Worm (Caenorhabditis elegans) whole organism, L2 larva: ENCODE data around the gene oac-1.

Source experiments
- F13H6.1 ChIP-seq: sonication (generic microtip); optimal IDR thresholded peaks from 2 replicates; lab custom pipeline; 2016; ENCODE audit warnings: missing genetic modification characterization, missing compliant biosample characterization
- R02D3.7 ChIP-seq: fragments of 150-350 bp; optimal IDR thresholded peaks from 2 replicates; lab custom pipeline; 2014; ENCODE audit warnings: missing biosample characterization, missing genetic modification characterization
- ZK546.5 ChIP-seq: sonication (generic microtip); optimal IDR thresholded peaks from 2 replicates; lab custom pipeline; 2017; ENCODE audit warnings: missing biosample characterization, missing genetic modification characterization
- alr-1 ChIP-seq: fragments of 150-350 bp; optimal IDR thresholded peaks from 2 replicates; lab custom pipeline; 2014; ENCODE audit warnings: missing biosample characterization, missing genetic modification characterization
- aly-2 ChIP-seq: fragments of 150-350 bp; optimal IDR thresholded peaks from 2 replicates; lab custom pipeline; 2014; ENCODE audit warnings: missing biosample characterization, missing genetic modification characterization
- ama-1 ChIP-seq: fragments of 150-350 bp; optimal IDR thresholded peaks from 2 replicates; lab custom pipeline; 2018; ENCODE audit warnings: inconsistent platforms
- ceh-16 ChIP-seq: fragments of 150-350 bp; optimal IDR thresholded peaks from 2 replicates; lab custom pipeline; 2014; ENCODE audit warnings: missing biosample characterization, missing genetic modification characterization
- ceh-82 ChIP-seq: fragments of 150-350 bp; optimal IDR thresholded peaks from 2 replicates; lab custom pipeline; 2014; ENCODE audit warnings: missing biosample characterization, missing genetic modification characterization
- crh-2 ChIP-seq: sonication (generic microtip); optimal IDR thresholded peaks from 2 replicates; lab custom pipeline; 2017; ENCODE audit warnings: missing biosample characterization, missing genetic modification characterization
- dmd-4 ChIP-seq: sonication (generic microtip); optimal IDR thresholded peaks from 2 replicates; lab custom pipeline; 2017; ENCODE audit warnings: missing biosample characterization, missing genetic modification characterization
- elt-1 ChIP-seq: fragments of 150-350 bp; optimal IDR thresholded peaks from 2 replicates; lab custom pipeline; 2014; ENCODE audit warnings: missing biosample characterization, missing genetic modification characterization
- fos-1 ChIP-seq: fragments of 150-350 bp; optimal IDR thresholded peaks from 2 replicates; lab custom pipeline; 2014; ENCODE audit warnings: missing biosample characterization, missing genetic modification characterization
- gmeb-1 ChIP-seq: fragments of 150-350 bp; optimal IDR thresholded peaks from 2 replicates; lab custom pipeline; 2014; ENCODE audit warnings: missing biosample characterization, missing genetic modification characterization
- lin-11 ChIP-seq: fragments of 150-350 bp; sonication (generic microtip); optimal IDR thresholded peaks from 2 replicates; lab custom pipeline; 2014; ENCODE audit warnings: missing biosample characterization, missing genetic modification characterization, inconsistent platforms, mixed read lengths
- lin-13 ChIP-seq: fragments of 150-350 bp; optimal IDR thresholded peaks from 2 replicates; lab custom pipeline; 2014; ENCODE audit warnings: missing biosample characterization, missing genetic modification reagents, missing genetic modification characterization
- lin-39 ChIP-seq: fragments of 150-350 bp; optimal IDR thresholded peaks from 2 replicates; lab custom pipeline; 2014; ENCODE audit warnings: missing biosample characterization, missing genetic modification reagents, missing genetic modification characterization
- lsy-2 ChIP-seq, 2 experiments: fragments of 150-350 bp in 1 of 2; sonication (generic microtip) in 1 of 2; optimal IDR thresholded peaks; 2 replicates each; lab custom pipeline; 2014 to 2017; ENCODE audit warnings: missing biosample characterization in 2 of 2, missing genetic modification characterization in 2 of 2
- mab-5 ChIP-seq: fragments of 150-350 bp; optimal IDR thresholded peaks from 2 replicates; lab custom pipeline; 2014; ENCODE audit warnings: missing biosample characterization, missing genetic modification characterization
- mbf-1 ChIP-seq: sonication (generic microtip); optimal IDR thresholded peaks from 2 replicates; lab custom pipeline; 2017; ENCODE audit warnings: missing biosample characterization, missing genetic modification characterization
- mdl-1 ChIP-seq, 2 experiments: fragments of 150-350 bp in 1 of 2; sonication (generic microtip) in 1 of 2; optimal IDR thresholded peaks; 2 replicates each; lab custom pipeline; 2017; ENCODE audit warnings: missing biosample characterization in 2 of 2, missing genetic modification characterization in 2 of 2
- nhr-10 ChIP-seq: sonication (generic microtip); optimal IDR thresholded peaks from 2 replicates; lab custom pipeline; 2017; ENCODE audit warnings: missing biosample characterization, missing genetic modification characterization
- nhr-11 ChIP-seq: fragments of 150-350 bp; optimal IDR thresholded peaks from 2 replicates; lab custom pipeline; 2014; ENCODE audit warnings: missing biosample characterization, missing genetic modification characterization
- nhr-12 ChIP-seq: fragments of 150-350 bp; optimal IDR thresholded peaks from 2 replicates; lab custom pipeline; 2014; ENCODE audit warnings: missing biosample characterization, missing genetic modification characterization
- nhr-129 ChIP-seq: fragments of 150-350 bp; optimal IDR thresholded peaks from 2 replicates; lab custom pipeline; 2014; ENCODE audit warnings: missing biosample characterization, missing genetic modification characterization
- nhr-21 ChIP-seq: fragments of 150-350 bp; optimal IDR thresholded peaks from 2 replicates; lab custom pipeline; 2014; ENCODE audit warnings: missing biosample characterization, missing genetic modification characterization
- nhr-23 ChIP-seq: fragments of 150-350 bp; optimal IDR thresholded peaks from 2 replicates; lab custom pipeline; 2014; ENCODE audit warnings: missing biosample characterization, missing genetic modification reagents, missing genetic modification characterization
- nhr-25 ChIP-seq: fragments of 150-350 bp; sonication (generic microtip); optimal IDR thresholded peaks from 3 replicates; lab custom pipeline; 2014; ENCODE audit warnings: missing biosample characterization, missing genetic modification characterization
- nhr-77 ChIP-seq: fragments of 150-350 bp; optimal IDR thresholded peaks from 2 replicates; lab custom pipeline; 2014; ENCODE audit warnings: missing biosample characterization, missing genetic modification characterization
- peb-1 ChIP-seq: fragments of 150-350 bp; optimal IDR thresholded peaks from 2 replicates; lab custom pipeline; 2014; ENCODE audit warnings: missing biosample characterization, missing genetic modification characterization
- sma-9 ChIP-seq, 2 experiments: fragments of 150-350 bp in 1 of 2; sonication (generic microtip) in 1 of 2; optimal IDR thresholded peaks; 2 replicates each; lab custom pipeline; 2014 to 2016; ENCODE audit warnings: missing genetic modification characterization in 2 of 2, mild to moderate bottlenecking in 1 of 2, missing biosample characterization in 1 of 2, missing compliant biosample characterization in 1 of 2, missing genetic modification reagents in 1 of 2, moderate library complexity in 1 of 2
- snpc-4 ChIP-seq: fragments of 150-350 bp; optimal IDR thresholded peaks from 2 replicates; lab custom pipeline; 2014; ENCODE audit warnings: missing biosample characterization, missing genetic modification characterization
- unc-39 ChIP-seq: fragments of 150-350 bp; optimal IDR thresholded peaks from 2 replicates; lab custom pipeline; 2014; ENCODE audit warnings: missing biosample characterization, missing genetic modification characterization
- unc-55 ChIP-seq: fragments of 150-350 bp; sonication (generic microtip); optimal IDR thresholded peaks from 3 replicates; lab custom pipeline; 2014; ENCODE audit warnings: missing biosample characterization, missing genetic modification reagents, missing genetic modification characterization
- unc-62 ChIP-seq: fragments of 150-350 bp; optimal IDR thresholded peaks from 2 replicates; lab custom pipeline; 2014; ENCODE audit warnings: missing biosample characterization, missing genetic modification reagents, missing genetic modification characterization
- zag-1 ChIP-seq: fragments of 150-350 bp; optimal IDR thresholded peaks from 2 replicates; lab custom pipeline; 2014; ENCODE audit warnings: missing biosample characterization, missing genetic modification characterization
- ztf-1 ChIP-seq: fragments of 200-800 bp; sonication (Bioruptor generic); conservative IDR thresholded peaks from 2 replicates; pipeline ENCODE4 v1.3.6; 2022; ENCODE audit warnings: missing genetic modification characterization, missing compliant biosample characterization
- ztf-11 ChIP-seq: sonication (generic microtip); optimal IDR thresholded peaks from 2 replicates; lab custom pipeline; 2017; ENCODE audit warnings: missing biosample characterization, missing genetic modification characterization
- ztf-4 ChIP-seq: fragments of 150-350 bp; optimal IDR thresholded peaks from 2 replicates; lab custom pipeline; 2014; ENCODE audit warnings: missing biosample characterization, missing genetic modification characterization

oac-1 gene

DNA sequence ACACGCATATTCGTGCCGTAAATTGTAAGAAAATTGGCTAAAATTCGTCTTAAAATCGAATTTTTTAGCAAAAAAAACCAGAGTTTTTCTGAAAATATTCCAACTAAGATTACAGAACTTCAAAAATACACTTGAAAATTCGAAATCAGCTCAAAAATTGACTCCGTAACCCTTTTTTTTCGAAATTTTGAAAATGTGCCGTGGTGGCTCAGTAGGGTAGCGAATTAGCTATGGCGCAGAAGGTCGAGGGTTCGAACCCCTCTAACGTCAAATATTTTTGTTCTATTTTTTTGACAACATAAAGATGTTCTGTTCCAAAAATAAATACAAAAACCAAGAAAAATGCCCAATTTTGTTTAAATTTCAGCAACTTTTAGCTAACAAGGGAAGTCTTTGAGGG lies 23.7 kb upstream of the oac-1 start:
- TF ChIP-seq lin-11 (tag; lab: Kevin White, UChicago) (no peak), lsy-2 (tag; optimal IDR thresholded peaks at IDR 0.05; lab: Kevin White, UChicago) (no peak), nhr-77 (tag; lab: Kevin White, UChicago) (no peak), ztf-11 (tag; lab: Kevin White, UChicago) (no peak), nhr-129 (tag; lab: Kevin White, UChicago) (no peak), gmeb-1 (tag; lab: Kevin White, UChicago) (no peak), alr-1 (no peak), unc-55 (no peak), dmd-4 (tag; lab: Kevin White, UChicago) (no peak), ZK546.5 (tag; lab: Kevin White, UChicago) (no peak), lin-39 (tag; lab: Kevin White, UChicago) (no peak), unc-39 (no peak), zag-1 (tag; lab: Kevin White, UChicago) (no peak)

DNA sequence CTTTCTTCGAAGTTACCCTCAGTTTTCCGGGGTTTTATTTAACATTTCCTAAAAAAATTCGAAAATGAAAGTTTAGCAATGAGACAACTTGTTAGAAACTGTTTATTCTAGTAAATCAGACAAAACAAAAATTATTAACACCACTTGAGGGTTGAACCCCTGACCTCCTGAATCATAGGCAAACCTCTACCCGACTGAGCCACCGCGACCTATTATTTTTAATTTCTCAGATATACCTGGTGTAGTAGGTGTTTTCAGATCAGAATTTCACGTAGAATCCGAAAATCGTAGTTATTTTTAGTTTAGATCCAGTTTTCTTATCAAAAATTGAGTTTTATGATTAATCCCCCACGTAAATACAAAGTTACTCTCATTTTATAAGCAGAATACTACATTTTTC lies 14.3 kb upstream of the oac-1 start:
- no peak for TF ChIP-seq alr-1
- TF ChIP-seq unc-62 (GFP tag; lab: Kevin White, UChicago) = no peak
- TF ChIP-seq nhr-23 = no peak
- no peak for TF ChIP-seq ceh-16
- TF ChIP-seq zag-1 (tag; lab: Kevin White, UChicago) = no peak
- TF ChIP-seq lsy-2 (tag; optimal IDR thresholded peaks at IDR 0.05; lab: Kevin White, UChicago) = no peak
- TF ChIP-seq nhr-21 (tag; lab: Kevin White, UChicago) = no peak
- no peak for TF ChIP-seq snpc-4
- TF ChIP-seq nhr-12 = no peak
- no peak for TF ChIP-seq ama-1 (lab: Kevin White, UChicago)
- no peak for TF ChIP-seq F13H6.1 (tag; lab: Kevin White, UChicago)
- TF ChIP-seq sma-9 (GFP tag; optimal IDR thresholded peaks at IDR 0.05; lab: Kevin White, UChicago) = no peak
- no peak for TF ChIP-seq sma-9 (tag; optimal IDR thresholded peaks at IDR 0.05; lab: Kevin White, UChicago)

DNA sequence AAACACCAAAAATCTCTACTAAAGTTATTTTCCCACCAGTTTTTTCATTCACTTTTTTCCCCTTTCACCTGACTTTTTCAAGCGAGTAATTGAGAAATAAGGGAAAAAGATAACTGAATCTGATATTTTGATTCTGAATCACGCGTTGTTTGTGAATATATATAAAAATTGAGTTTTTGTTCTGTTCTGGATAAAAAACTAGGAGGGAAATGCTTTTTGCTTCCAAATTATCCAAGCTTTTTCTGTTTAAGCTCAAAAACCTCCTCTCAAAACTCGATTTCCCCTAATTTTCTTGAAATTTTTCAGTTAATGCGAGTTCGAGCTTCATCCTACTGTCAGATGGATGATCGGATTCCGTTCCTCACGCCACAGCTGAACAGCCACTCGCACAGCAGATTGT lies 9.3 kb upstream of the oac-1 start, which contains the start of gene kcnl-1:
Gene kcnl-1, plus strand, starts transcription at position 301 of the 400 bp plus-strand sequence.
- TF ChIP-seq alr-1 = no peak
- TF ChIP-seq ztf-1 (GFP tag; lab: Robert Waterston, UW) = no peak
- no peak for TF ChIP-seq lin-11 (tag; lab: Kevin White, UChicago)
- TF ChIP-seq gmeb-1 (tag; lab: Kevin White, UChicago) = no peak

DNA sequence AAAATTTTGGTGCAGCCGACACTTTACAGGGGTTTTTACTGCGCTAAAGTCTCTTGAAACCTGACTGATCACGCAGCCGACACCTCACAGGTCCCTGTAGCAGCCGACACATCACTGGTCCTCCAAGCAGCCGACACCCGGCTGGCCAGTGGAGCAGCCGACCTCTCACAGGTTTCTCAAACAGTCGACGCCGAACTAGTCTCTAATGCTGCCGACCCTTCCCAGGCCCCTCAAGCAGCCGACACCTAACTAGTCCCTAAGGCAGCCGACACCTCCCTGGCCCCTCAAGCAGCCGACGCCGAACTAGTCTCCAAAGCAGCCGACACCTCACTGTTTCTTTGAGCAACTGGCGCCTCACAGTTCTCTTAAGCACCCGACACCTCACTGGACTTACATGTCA lies 419 bp downstream of the oac-1 start:
- no peak for TF ChIP-seq unc-62 (GFP tag; lab: Kevin White, UChicago)
- TF ChIP-seq fos-1 (tag; lab: Kevin White, UChicago) = no peak
- no peak for TF ChIP-seq nhr-25
- TF ChIP-seq lin-11 (tag; lab: Kevin White, UChicago) = no peak
- TF ChIP-seq mab-5 = no peak
- no peak for TF ChIP-seq aly-2 (tag; lab: Kevin White, UChicago)
- TF ChIP-seq ceh-82 (tag; lab: Kevin White, UChicago) = no peak
- no peak for TF ChIP-seq alr-1
- no peak for TF ChIP-seq unc-55
- TF ChIP-seq F13H6.1 (tag; lab: Kevin White, UChicago) = no peak
- TF ChIP-seq peb-1 = no peak
- TF ChIP-seq mdl-1 (tag; optimal IDR thresholded peaks at IDR 0.05; lab: Kevin White, UChicago) = no peak
- no peak for TF ChIP-seq lin-39 (tag; lab: Kevin White, UChicago)
- TF ChIP-seq nhr-10 (tag; lab: Kevin White, UChicago) = no peak
- no peak for TF ChIP-seq ztf-1 (GFP tag; lab: Robert Waterston, UW)
- TF ChIP-seq R02D3.7 = no peak
- TF ChIP-seq unc-39 = no peak
- no peak for TF ChIP-seq nhr-12
- TF ChIP-seq zag-1 (tag; lab: Kevin White, UChicago) = no peak
- TF ChIP-seq, all 48 proteins: peak for 0

DNA sequence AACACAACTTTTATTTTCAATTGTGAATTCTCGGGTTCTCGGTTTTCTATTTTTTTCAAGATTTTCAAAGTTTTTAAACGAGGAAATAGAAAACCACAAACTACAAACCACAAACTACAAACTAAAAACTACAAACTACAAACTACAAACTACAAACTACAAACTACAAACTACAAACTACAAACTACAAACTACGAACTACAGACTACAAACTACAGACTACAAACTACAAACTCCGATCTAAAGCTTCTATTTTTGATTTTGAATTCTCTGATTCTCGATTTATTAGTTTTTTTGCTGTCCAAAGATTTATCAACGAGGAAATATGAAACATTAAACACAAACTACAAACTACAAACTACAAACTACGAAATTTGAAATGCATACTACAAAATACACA lies 5.5 kb downstream of the oac-1 start:
- TF ChIP-seq aly-2 (tag; lab: Kevin White, UChicago) = no peak
- no peak for TF ChIP-seq nhr-11 (tag; lab: Kevin White, UChicago)
- no peak for TF ChIP-seq lin-39 (tag; lab: Kevin White, UChicago)
- TF ChIP-seq nhr-12 = no peak
- TF ChIP-seq nhr-21 (tag; lab: Kevin White, UChicago) = no peak

DNA sequence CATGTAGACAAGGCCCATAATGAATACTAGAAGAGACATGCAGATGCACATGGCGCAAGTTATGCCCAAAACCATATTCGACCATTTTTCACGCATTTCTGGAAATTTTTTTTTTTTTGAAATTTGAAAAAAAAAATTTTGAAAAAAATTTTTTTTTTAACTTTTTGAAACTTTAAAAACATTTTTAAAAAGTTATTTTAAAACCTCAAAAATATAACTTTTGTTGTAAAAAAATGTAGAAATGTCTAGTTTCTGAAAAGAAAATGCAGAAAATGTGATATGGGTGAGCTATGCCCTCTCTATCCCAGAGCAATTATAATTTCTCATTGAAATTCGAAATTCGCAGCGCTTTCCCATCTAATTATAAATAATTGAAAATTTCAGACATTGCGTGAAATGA lies 6.1 kb downstream of the oac-1 start, which contains the start of gene Y43F8B.20:
Gene Y43F8B.20, minus strand, starts transcription at position 101 of the 400 bp plus-strand sequence.
- TF ChIP-seq unc-62 (GFP tag; lab: Kevin White, UChicago) = no peak
- TF ChIP-seq elt-1 = no peak
- TF ChIP-seq ama-1 (lab: Kevin White, UChicago) = no peak
- TF ChIP-seq lin-13 (GFP tag; lab: Kevin White, UChicago) = no peak
- no peak for TF ChIP-seq mab-5
- no peak for TF ChIP-seq ztf-4 (tag; lab: Kevin White, UChicago)
- TF ChIP-seq nhr-11 (tag; lab: Kevin White, UChicago) = no peak
- no peak for TF ChIP-seq lin-11 (tag; lab: Kevin White, UChicago)
- no peak for TF ChIP-seq mbf-1 (tag; lab: Kevin White, UChicago)
- no peak for TF ChIP-seq ztf-1 (GFP tag; lab: Robert Waterston, UW)
- no peak for TF ChIP-seq crh-2 (tag; lab: Kevin White, UChicago)
